Fruit fly (Drosophila melanogaster): ENCODE measurements around the gene FucTD.

Gene FucTD

DNA sequence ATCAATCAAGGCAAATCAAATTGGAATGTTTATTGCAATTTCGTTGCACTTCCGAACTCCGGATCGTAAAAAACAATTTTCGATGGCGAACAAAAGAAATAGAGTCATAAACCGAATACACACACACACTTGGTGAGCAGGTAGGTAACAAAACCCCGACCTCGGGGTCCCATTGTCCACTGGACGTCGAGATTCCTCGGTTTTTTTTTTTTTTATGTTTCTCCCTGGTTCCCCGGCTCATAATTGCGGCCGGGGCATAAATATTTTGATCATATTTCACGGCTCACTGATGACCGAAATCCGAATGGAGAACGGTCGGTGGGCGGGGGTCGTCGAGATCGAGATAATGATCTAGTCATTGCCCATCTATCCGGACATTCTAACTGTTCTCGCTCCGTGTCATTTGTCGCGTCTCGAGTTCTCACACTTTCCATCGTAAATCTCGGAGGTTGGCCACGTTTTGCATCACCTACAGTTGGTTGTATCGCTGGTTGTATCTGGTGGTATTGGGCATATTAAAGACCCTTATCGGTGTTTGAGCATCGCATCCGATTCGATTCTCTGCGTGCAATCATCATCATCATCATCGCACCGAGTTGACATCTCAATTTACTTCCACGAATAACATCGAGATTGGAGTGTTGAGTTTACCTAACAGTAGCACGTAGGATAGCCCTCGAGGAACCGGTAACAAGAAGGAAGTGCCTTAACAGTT is 31.9 kb downstream of the FucTD start:
- TF ChIP-seq Myc (optimal IDR thresholded peaks at IDR 0.05): no peak

DNA sequence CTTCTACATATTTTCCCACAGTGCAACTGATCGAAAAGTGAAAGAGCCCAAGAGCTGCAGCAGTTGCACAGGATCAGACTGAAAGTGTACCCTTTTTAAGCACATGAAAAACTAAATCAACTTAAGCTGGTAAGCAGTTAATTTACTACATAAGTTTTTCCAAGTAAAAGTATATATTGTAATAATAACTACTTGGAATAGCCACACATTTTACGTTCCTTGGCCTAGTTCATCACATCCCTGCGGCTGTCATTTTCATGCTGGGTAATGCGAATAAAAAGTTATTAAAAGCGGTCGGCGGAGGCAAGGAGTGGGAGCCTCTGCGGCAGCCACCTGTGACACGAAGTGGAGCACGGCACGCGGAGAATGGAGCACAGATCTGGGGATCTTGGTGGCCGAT is 34.9 kb downstream of the FucTD start:
- TF ChIP-seq psq (optimal IDR thresholded peaks at IDR 0.05) (no peak), h (optimal IDR thresholded peaks at IDR 0.05) (no peak), Sin3A (optimal IDR thresholded peaks at IDR 0.05) (no peak), Myc (optimal IDR thresholded peaks at IDR 0.05) (no peak), ttk (optimal IDR thresholded peaks at IDR 0.05) (no peak), insv (optimal IDR thresholded peaks at IDR 0.05) (no peak)

DNA sequence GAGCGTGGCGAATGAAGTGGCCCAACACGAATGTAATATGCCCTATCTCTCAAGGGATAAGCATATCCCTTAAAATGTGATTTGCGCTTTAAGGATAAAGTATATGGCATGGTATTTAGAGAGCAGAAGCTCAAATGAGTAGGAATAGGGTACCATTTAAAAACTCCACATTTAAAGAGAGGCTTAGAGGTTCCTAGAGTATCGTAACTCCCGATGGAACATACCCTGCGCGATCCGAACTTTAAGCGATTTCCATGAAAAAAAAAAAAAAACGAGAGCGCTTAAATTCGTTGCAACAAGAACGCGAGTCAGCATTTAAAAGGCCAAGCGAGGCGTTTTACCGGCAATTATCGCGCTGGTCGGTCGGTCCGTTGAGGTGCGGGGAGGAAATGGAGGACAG is 41.2 kb downstream of the FucTD start:
- TF ChIP-seq Sin3A (optimal IDR thresholded peaks at IDR 0.05): no peak
- no peak for TF ChIP-seq ttk (optimal IDR thresholded peaks at IDR 0.05)
- no peak for TF ChIP-seq Myc (optimal IDR thresholded peaks at IDR 0.05)
- no peak for TF ChIP-seq h (optimal IDR thresholded peaks at IDR 0.05)
- TF ChIP-seq psq (optimal IDR thresholded peaks at IDR 0.05): no peak
- TF ChIP-seq insv (optimal IDR thresholded peaks at IDR 0.05): no peak

DNA sequence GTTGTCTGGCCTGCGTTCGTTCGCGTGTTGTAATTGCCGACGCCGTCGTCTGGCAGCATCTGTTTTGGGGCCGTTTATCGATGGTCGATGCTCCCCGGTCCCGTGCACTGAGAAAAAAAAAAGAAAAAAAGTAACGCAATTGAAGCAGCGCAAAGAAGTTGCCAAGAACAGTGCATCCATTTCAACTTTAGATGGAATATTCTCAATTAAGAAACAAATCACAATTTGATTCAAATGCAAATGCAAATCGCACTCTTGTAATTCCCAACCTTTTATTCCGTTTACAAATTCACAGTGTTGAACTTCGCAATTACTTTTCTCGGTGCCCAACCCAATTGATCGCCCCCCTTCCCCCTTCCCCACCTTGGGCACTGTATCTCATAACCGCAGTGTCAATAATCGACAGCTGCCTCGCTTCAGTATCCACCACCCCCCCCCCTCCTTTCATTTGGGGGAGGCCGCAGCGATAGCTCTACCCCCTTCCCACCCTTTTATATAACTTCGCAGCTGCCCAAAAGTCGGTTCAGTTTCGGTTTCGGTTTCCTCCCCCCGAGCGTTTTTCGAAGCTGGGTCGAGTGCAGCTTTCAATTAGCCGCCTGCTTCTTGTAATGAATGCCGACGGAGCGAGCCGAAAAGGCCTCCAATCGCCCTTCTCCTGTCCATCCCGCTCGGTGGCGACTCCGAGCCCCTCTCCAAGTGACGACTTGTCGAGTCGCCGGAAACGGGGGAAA is 42.1 kb downstream of the FucTD start:
- TF ChIP-seq h (optimal IDR thresholded peaks at IDR 0.05) (no peak), psq (optimal IDR thresholded peaks at IDR 0.05) (no peak), ttk (optimal IDR thresholded peaks at IDR 0.05) (no peak), Myc (optimal IDR thresholded peaks at IDR 0.05) (no peak), insv (optimal IDR thresholded peaks at IDR 0.05) (no peak), Sin3A (optimal IDR thresholded peaks at IDR 0.05) (no peak)

DNA sequence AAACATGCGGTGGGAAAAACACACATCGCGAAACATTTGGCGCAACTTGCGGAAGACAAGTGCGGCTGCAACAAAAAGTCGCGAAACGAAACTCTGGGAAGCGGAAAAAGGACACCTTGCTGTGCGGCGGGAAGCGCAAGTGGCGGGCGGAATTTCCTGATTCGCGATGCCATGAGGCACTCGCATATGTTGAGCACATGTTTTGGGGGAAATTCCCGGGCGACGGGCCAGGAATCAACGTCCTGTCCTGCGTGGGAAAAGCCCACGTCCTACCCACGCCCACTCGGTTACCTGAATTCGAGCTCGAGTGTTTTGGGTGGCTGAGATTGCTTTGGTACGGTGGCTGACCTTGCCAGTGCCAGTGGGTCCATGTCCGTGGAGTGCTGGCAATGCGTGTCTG is 45.8 kb downstream of the FucTD start:
- TF ChIP-seq ttk (optimal IDR thresholded peaks at IDR 0.05): no peak

DNA sequence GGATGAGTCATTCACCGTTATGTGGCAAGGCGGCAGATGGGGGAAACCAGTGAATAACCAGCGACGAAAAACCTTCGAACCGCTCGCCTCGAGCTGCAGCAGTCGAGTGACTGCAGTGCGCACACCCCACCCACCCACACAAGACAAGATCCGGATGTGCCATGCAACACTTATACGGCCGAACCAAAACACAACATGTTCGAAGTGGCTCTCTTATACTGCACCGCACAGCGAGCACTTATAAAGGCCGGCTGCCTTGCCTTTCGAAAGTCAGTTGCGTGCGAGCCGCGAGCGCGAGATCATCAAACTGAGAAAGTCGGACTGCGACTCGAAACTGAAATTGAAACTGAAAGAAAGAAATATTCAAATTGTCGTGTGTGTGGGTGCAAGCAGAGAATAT is 47.5 kb downstream of the FucTD start, which contains the start of gene rho:
rho (plus strand) TSS at position 265 of the 400 bp plus-strand sequence.
- no peak for TF ChIP-seq psq (optimal IDR thresholded peaks at IDR 0.05)

DNA sequence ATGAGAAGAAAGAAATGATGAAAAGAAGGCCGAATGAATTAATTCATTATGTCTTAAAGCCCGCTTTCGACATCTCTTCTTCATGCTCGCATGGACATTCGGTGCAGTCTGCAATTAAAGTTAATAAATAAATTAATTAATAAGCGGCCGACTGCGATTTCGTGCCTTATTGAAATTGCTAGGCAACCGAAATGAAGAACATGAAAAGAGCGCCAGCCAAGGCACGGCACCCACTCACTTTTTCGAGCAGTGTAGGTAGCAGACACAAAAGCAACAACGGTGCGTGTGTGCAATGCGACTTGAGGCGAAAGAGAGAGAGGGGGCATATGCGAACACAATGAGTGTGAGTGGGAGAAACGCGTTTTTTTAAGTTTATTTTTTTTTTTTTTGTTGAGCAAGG is 48.4 kb downstream of the FucTD start:
- TF ChIP-seq Sin3A (optimal IDR thresholded peaks at IDR 0.05): no peak
- no peak for TF ChIP-seq Myc (optimal IDR thresholded peaks at IDR 0.05)
- TF ChIP-seq ttk (optimal IDR thresholded peaks at IDR 0.05): no peak
- no peak for TF ChIP-seq insv (optimal IDR thresholded peaks at IDR 0.05)
- TF ChIP-seq psq (optimal IDR thresholded peaks at IDR 0.05): no peak
- no peak for TF ChIP-seq h (optimal IDR thresholded peaks at IDR 0.05)
